Fruit fly (Drosophila melanogaster) whole organism, pupa: ENCODE data around the gene CG42268.

Experiments
- CG10348 ChIP-seq: fragments of 200-800 bp; sonication (Bioruptor generic); IDR thresholded peaks from 2 replicates; pipeline ENCODE4 v1.3.6; 2022; ENCODE audit warnings: missing biosample characterization, missing genetic modification characterization
- CG13204 ChIP-seq: fragments of 200-800 bp; sonication (Bioruptor generic); optimal IDR thresholded peaks from 2 replicates; lab custom pipeline; 2018; ENCODE audit warnings: missing biosample characterization, mild to moderate bottlenecking, missing genetic modification characterization, moderate library complexity
- CG15710 ChIP-seq: fragments of 200-800 bp; sonication (Bioruptor generic); optimal IDR thresholded peaks from 2 replicates; lab custom pipeline; 2018; ENCODE audit warnings: missing biosample characterization, mild to moderate bottlenecking, missing genetic modification characterization, moderate library complexity
- CG32121 ChIP-seq: fragments of 200-800 bp; sonication (Bioruptor generic); IDR thresholded peaks from 2 replicates; pipeline ENCODE4 v1.3.6; 2022; ENCODE audit warnings: missing biosample characterization, missing genetic modification characterization
- CG4496 ChIP-seq: fragments of 200-800 bp; sonication (Bioruptor generic); IDR thresholded peaks from 3 replicates; pipeline ENCODE4 v1.3.6; 2022; ENCODE audit warnings: missing biosample characterization, missing genetic modification characterization
- CG8301 ChIP-seq: fragments of 200-800 bp; sonication (Bioruptor generic); optimal IDR thresholded peaks from 2 replicates; lab custom pipeline; 2018; ENCODE audit warnings: missing biosample characterization, mild to moderate bottlenecking, missing genetic modification characterization
- CG9948 ChIP-seq: fragments of 200-800 bp; sonication (Bioruptor generic); optimal IDR thresholded peaks from 2 replicates; lab custom pipeline; 2018; ENCODE audit warnings: missing biosample characterization, mild to moderate bottlenecking, missing genetic modification characterization, moderate library complexity
- D1 ChIP-seq: fragments of 200-800 bp; sonication (Bioruptor generic); optimal IDR thresholded peaks from 2 replicates; lab custom pipeline; 2018; ENCODE audit warnings: missing biosample characterization, mild to moderate bottlenecking, missing genetic modification characterization, moderate library complexity
- EcR ChIP-seq: fragments of 200-800 bp; sonication (Bioruptor generic); optimal IDR thresholded peaks from 3 replicates; lab custom pipeline; 2019; ENCODE audit warnings: missing biosample characterization, missing genetic modification characterization, mild to moderate bottlenecking, moderate library complexity, missing genetic modification reagents
- Pif1A ChIP-seq: fragments of 200-800 bp; sonication (Bioruptor generic); optimal IDR thresholded peaks from 3 replicates; lab custom pipeline; 2016; ENCODE audit warnings: missing biosample characterization, missing genetic modification characterization
- fd96Ca ChIP-seq: fragments of 200-800 bp; sonication (Bioruptor generic); IDR thresholded peaks from 3 replicates; pipeline ENCODE4 v1.3.6; 2022; ENCODE audit warnings: missing biosample characterization, missing genetic modification characterization
- gl ChIP-seq: fragments of 200-800 bp; sonication (Bioruptor generic); optimal IDR thresholded peaks from 2 replicates; lab custom pipeline; 2018; ENCODE audit warnings: missing biosample characterization, mild to moderate bottlenecking, missing genetic modification characterization
- rn ChIP-seq: fragments of 200-800 bp; sonication (Bioruptor generic); IDR thresholded peaks from 2 replicates; pipeline ENCODE4 v1.3.6; 2022; ENCODE audit warnings: missing biosample characterization, missing genetic modification characterization

DNA sequence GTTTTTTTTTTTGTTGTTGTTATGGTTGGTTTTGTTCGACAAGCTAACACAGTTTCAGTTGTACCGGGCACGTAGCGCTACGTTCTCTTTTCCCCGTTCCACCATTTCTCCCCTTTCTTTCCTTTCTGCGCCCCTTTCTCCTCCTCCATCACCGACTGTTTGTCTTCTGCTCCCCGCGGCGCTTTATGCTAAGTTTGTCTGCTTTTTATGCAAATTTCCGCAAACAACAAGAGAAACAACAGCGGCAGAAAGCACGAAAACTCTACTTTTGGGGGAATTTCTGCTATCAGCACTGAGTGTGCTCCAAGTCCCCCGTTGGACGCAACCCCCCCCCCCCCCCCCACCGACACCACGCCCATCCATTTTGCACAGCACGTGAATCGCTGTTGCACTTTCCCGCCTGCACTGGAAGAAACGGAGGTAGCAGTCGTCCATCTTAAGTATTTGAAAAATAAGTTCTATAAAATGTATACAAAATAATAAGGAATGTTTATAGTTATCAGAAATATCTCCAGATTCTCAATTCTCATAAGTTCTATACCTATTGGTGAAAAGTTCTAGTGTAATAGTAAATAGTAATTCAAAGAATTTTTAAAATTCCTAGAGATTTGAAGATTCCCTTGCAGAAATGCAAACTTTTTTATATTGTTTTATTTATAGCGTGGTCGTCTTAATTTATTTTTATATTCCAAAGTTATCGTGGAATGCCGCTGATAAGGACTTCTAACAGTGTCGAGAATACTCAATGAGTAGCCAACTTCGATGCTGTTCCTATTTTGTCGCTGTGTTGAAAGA, 4.9 kb upstream of the CG42268 start:
- TF ChIP-seq CG32121 (GFP tag; lab: Robert Waterston, UW) (no peak), CG4496 (peak; percentile 53; the same call in 2 of the 3 replicates), CG13204 (GFP tag; lab: Kevin White, UChicago) (no peak), CG10348 (GFP tag; lab: Robert Waterston, UW) (no peak), rn (GFP tag; lab: Robert Waterston, UW) (no peak), Pif1A (peak; percentile 23), CG8301 (peak; percentile 62), CG9948 (peak; percentile 30), fd96Ca (GFP tag; lab: Robert Waterston, UW) (peak; percentile 23; the same call in 1 of the 3 replicates), EcR (GFP tag; lab: Kevin White, UChicago) (no peak), gl (no peak), D1 (tag; lab: Kevin White, UChicago) (no peak), CG15710 (tag; lab: Kevin White, UChicago) (peak; percentile 25)
